Worm (Caenorhabditis elegans) whole organism, young adult: ENCODE measurements around the gene flp-18.
A peak's percentile ranks its signal among the peaks of the same experiment; 100 is the strongest.

Experiments
- Y95B8A.8 ChIP-seq: fragments of 200-800 bp; sonication (Bioruptor generic); IDR thresholded peaks from 2 replicates; pipeline ENCODE4 v1.3.6; 2022; ENCODE audit warnings: missing genetic modification reagents, missing genetic modification characterization, missing compliant biosample characterization
- ama-1 ChIP-seq, 3 experiments: fragments of 150-350 bp in 1 of 3; sonication (generic microtip) in 2 of 3; optimal IDR thresholded peaks; 2 replicates each; lab custom pipeline; 2014 to 2018; ENCODE audit warnings: missing biosample characterization in 2 of 3, missing genetic modification characterization in 2 of 3, missing genetic modification reagents in 2 of 3
- dpl-1 ChIP-seq: fragments of 150-350 bp; optimal IDR thresholded peaks from 2 replicates; lab custom pipeline; 2014; ENCODE audit warnings: missing biosample characterization, missing genetic modification reagents, missing genetic modification characterization
- him-1 ChIP-seq: sonication (generic microtip); optimal IDR thresholded peaks from 2 replicates; lab custom pipeline; 2016; ENCODE audit warnings: missing genotype, missing genetic modification reagents, missing genetic modification characterization, missing compliant biosample characterization
- hmg-20 ChIP-seq: fragments of 200-800 bp; sonication (Bioruptor generic); IDR thresholded peaks from 2 replicates; pipeline ENCODE4 v1.3.6; 2022; ENCODE audit warnings: missing genetic modification reagents, missing genetic modification characterization, missing compliant biosample characterization
- lag-1 ChIP-seq: fragments of 200-800 bp; sonication (Bioruptor generic); IDR thresholded peaks from 2 replicates; pipeline ENCODE4 v1.3.6; 2022; ENCODE audit warnings: missing genetic modification reagents, missing genetic modification characterization, missing compliant biosample characterization
- madf-10 ChIP-seq: sonication (generic microtip); optimal IDR thresholded peaks from 2 replicates; lab custom pipeline; 2016; ENCODE audit warnings: mild to moderate bottlenecking, missing genetic modification characterization, missing compliant biosample characterization
- sea-2 ChIP-seq: fragments of 200-800 bp; sonication (Bioruptor generic); IDR thresholded peaks from 2 replicates; pipeline ENCODE4 v1.3.6; 2022; ENCODE audit warnings: missing genetic modification characterization, missing compliant biosample characterization
- snpc-4 ChIP-seq, 5 experiments: fragments of 150-350 bp in 1 of 5; sonication (generic microtip) in 4 of 5; optimal IDR thresholded peaks; 2 replicates each; lab custom pipeline; 2014 to 2018; ENCODE audit warnings: missing genetic modification characterization in 5 of 5, missing biosample characterization in 3 of 5, antibody characterized with exemption in 2 of 5, mild to moderate bottlenecking in 2 of 5, missing compliant biosample characterization in 2 of 5, missing genotype in 2 of 5, moderate library complexity in 2 of 5, missing genetic modification reagents in 1 of 5
- unc-62 ChIP-seq: fragments of 150-350 bp; optimal IDR thresholded peaks from 2 replicates; lab custom pipeline; 2014; ENCODE audit warnings: missing biosample characterization, missing genetic modification reagents, missing genetic modification characterization

DNA sequence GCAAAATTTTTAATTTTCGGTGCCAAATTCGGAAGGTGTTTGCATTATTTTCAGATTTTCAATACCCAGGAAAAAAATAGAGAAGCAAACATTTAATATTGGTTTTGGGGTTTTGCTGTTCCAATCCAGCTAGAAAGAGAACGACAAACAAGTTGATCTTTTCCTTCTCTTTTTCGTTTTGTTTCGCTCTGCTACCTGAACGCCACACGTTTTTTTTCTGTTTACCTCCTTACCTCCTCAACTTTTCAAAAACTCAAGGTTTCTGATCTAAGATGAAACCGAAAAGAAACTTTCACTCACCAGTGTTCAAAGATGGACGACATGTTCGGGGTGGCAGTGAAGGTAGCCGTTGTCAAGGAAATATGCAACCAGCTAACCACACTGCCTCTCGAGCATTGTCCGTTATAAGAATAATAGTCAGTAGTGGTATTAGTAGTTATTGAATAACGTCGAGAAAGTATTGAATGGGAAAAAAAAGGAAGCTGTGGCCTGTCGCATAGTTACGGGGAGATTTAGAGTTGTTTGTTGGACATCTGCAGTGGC is 48.8 kb downstream of the flp-18 start:
- TF ChIP-seq unc-62 (GFP tag; lab: Kevin White, UChicago) (no peak), lag-1 (GFP tag; lab: Robert Waterston, UW) (no peak), ama-1 (optimal IDR thresholded peaks at IDR 0.05; lab: Kevin White, UChicago) (peak; percentile 73), ama-1 (GFP tag; optimal IDR thresholded peaks at IDR 0.05; lab: Kevin White, UChicago) (no peak), sea-2 (GFP tag; lab: Robert Waterston, UW) (no peak), snpc-4 (GFP tag; optimal IDR thresholded peaks at IDR 0.05; lab: Kevin White, UChicago) (no peak), snpc-4 (tag; optimal IDR thresholded peaks at IDR 0.05; lab: Kevin White, UChicago) (no peak), Y95B8A.8 (GFP tag; lab: Robert Waterston, UW) (no peak), him-1 (tag; lab: Kevin White, UChicago) (no peak), hmg-20 (no peak), madf-10 (tag; lab: Kevin White, UChicago) (no peak), dpl-1 (GFP tag; lab: Kevin White, UChicago) (no peak)
